Worm (Caenorhabditis elegans) whole organism, L1 larva: ENCODE measurements around the gene nape-1.

ENCODE experiments used
- ceh-8 ChIP-seq: fragments of 200-800 bp; sonication (Bioruptor generic); optimal IDR thresholded peaks from 2 replicates; lab custom pipeline; 2018; ENCODE audit warnings: mild to moderate bottlenecking, missing genetic modification characterization, moderate library complexity, missing compliant biosample characterization
- ceh-82 ChIP-seq, 3 experiments: fragments of 150-350 bp in 1 of 3; sonication (generic microtip) in 2 of 3; optimal IDR thresholded peaks; 2 replicates each; lab custom pipeline; 2014 to 2017; ENCODE audit warnings: missing biosample characterization in 3 of 3, missing genetic modification characterization in 3 of 3
- dpl-1 ChIP-seq, 3 experiments: fragments of 150-350 bp in 2 of 3; sonication (generic microtip) in 1 of 3; optimal IDR thresholded peaks; 2 replicates each; lab custom pipeline; 2014 to 2017; ENCODE audit warnings: missing biosample characterization in 3 of 3, missing genetic modification characterization in 3 of 3, missing genetic modification reagents in 3 of 3
- elt-3 ChIP-seq, 6 experiments: fragments of 150-350 bp in 1 of 6; sonication (generic microtip); optimal IDR thresholded peaks; 2 replicates each; lab custom pipeline; 2017 to 2018; ENCODE audit warnings: missing biosample characterization in 6 of 6, missing genetic modification characterization in 6 of 6, inconsistent platforms in 1 of 6
- lin-35 ChIP-seq, 2 experiments: fragments of 150-350 bp; optimal IDR thresholded peaks; 2 replicates each; lab custom pipeline; 2014; ENCODE audit warnings: missing biosample characterization in 2 of 2, missing genetic modification characterization in 2 of 2, missing genetic modification reagents in 2 of 2
- lir-3 ChIP-seq: sonication (generic microtip); optimal IDR thresholded peaks from 2 replicates; lab custom pipeline; 2016; ENCODE audit warnings: mild to moderate bottlenecking, missing genetic modification characterization, moderate library complexity, missing compliant biosample characterization; ENCODE audit not compliant: poor library complexity
- nhr-12 ChIP-seq: sonication (generic microtip); optimal IDR thresholded peaks from 2 replicates; lab custom pipeline; 2017; ENCODE audit warnings: missing biosample characterization, missing genetic modification characterization
- pqm-1 ChIP-seq: sonication (generic microtip); optimal IDR thresholded peaks from 3 replicates; lab custom pipeline; 2017; ENCODE audit warnings: missing biosample characterization, missing genetic modification characterization
- snpc-4 ChIP-seq: fragments of 150-350 bp; optimal IDR thresholded peaks from 2 replicates; lab custom pipeline; 2014; ENCODE audit warnings: missing biosample characterization, missing genetic modification characterization
- tbx-2 ChIP-seq: sonication (generic microtip); optimal IDR thresholded peaks from 2 replicates; lab custom pipeline; 2016; ENCODE audit warnings: missing genetic modification characterization, missing compliant biosample characterization

ce11 chrIV:3783910-3784309 is 43.2 kb upstream of the nape-1 start, which contains the start of gene glct-6:
- TF ChIP-seq dpl-1 (GFP tag; optimal IDR thresholded peaks at IDR 0.05; lab: Kevin White, UChicago): no peak
- no peak for TF ChIP-seq nhr-12
- TF ChIP-seq elt-3 (tag; optimal IDR thresholded peaks at IDR 0.05; lab: Kevin White, UChicago): no peak
- no peak for TF ChIP-seq lir-3
- TF ChIP-seq pqm-1 (tag; lab: Kevin White, UChicago): no peak
- TF ChIP-seq ceh-8 (GFP tag; lab: Kevin White, UChicago): no peak
- no peak for TF ChIP-seq ceh-82 (tag; optimal IDR thresholded peaks at IDR 0.05; lab: Kevin White, UChicago)
- no peak for TF ChIP-seq tbx-2 (tag; lab: Kevin White, UChicago)
- TF ChIP-seq snpc-4 (tag; lab: Kevin White, UChicago): no peak
- TF ChIP-seq lin-35 (GFP tag; optimal IDR thresholded peaks at IDR 0.05; lab: Kevin White, UChicago): no peak
